Worm (Caenorhabditis elegans) whole organism, L3 larva: ENCODE measurements around the gene acdh-10.

Experiments used
- R02D3.7 ChIP-seq: fragments of 150-350 bp; optimal IDR thresholded peaks from 2 replicates; lab custom pipeline; 2014; ENCODE audit warnings: missing biosample characterization, missing genetic modification characterization
- aly-2 ChIP-seq: fragments of 150-350 bp; optimal IDR thresholded peaks from 2 replicates; lab custom pipeline; 2014; ENCODE audit warnings: missing biosample characterization, missing genetic modification characterization
- ama-1 ChIP-seq: fragments of 150-350 bp; optimal IDR thresholded peaks from 2 replicates; lab custom pipeline; 2018
- ceh-28 ChIP-seq: fragments of 150-350 bp; optimal IDR thresholded peaks from 2 replicates; lab custom pipeline; 2014; ENCODE audit warnings: missing biosample characterization, missing genetic modification reagents, missing genetic modification characterization
- ceh-82 ChIP-seq: fragments of 150-350 bp; optimal IDR thresholded peaks from 2 replicates; lab custom pipeline; 2014; ENCODE audit warnings: missing biosample characterization, missing genetic modification characterization
- daf-12 ChIP-seq: fragments of 150-350 bp; optimal IDR thresholded peaks from 2 replicates; lab custom pipeline; 2014; ENCODE audit warnings: missing biosample characterization, missing genetic modification reagents, missing genetic modification characterization
- elt-1 ChIP-seq: fragments of 150-350 bp; optimal IDR thresholded peaks from 2 replicates; lab custom pipeline; 2014; ENCODE audit warnings: missing biosample characterization, missing genetic modification characterization
- jun-1 ChIP-seq: fragments of 150-350 bp; optimal IDR thresholded peaks from 2 replicates; lab custom pipeline; 2014; ENCODE audit warnings: missing biosample characterization, missing genetic modification reagents, missing genetic modification characterization
- nhr-11 ChIP-seq: fragments of 150-350 bp; optimal IDR thresholded peaks from 2 replicates; lab custom pipeline; 2014; ENCODE audit warnings: missing biosample characterization, missing genetic modification characterization
- nhr-237 ChIP-seq: fragments of 150-350 bp; optimal IDR thresholded peaks from 2 replicates; lab custom pipeline; 2014; ENCODE audit warnings: missing biosample characterization, missing genetic modification characterization
- pqm-1 ChIP-seq: fragments of 150-350 bp; optimal IDR thresholded peaks from 2 replicates; lab custom pipeline; 2017; ENCODE audit warnings: missing biosample characterization, missing genetic modification characterization, inconsistent platforms
- unc-39 ChIP-seq: sonication (generic microtip); optimal IDR thresholded peaks from 4 replicates; lab custom pipeline; 2017; ENCODE audit warnings: missing biosample characterization, missing genetic modification characterization
- zag-1 ChIP-seq: fragments of 150-350 bp; optimal IDR thresholded peaks from 2 replicates; lab custom pipeline; 2014; ENCODE audit warnings: missing biosample characterization, missing genetic modification characterization
- ztf-11 ChIP-seq: fragments of 150-350 bp; optimal IDR thresholded peaks from 2 replicates; lab custom pipeline; 2014; ENCODE audit warnings: missing biosample characterization, missing genetic modification characterization

DNA sequence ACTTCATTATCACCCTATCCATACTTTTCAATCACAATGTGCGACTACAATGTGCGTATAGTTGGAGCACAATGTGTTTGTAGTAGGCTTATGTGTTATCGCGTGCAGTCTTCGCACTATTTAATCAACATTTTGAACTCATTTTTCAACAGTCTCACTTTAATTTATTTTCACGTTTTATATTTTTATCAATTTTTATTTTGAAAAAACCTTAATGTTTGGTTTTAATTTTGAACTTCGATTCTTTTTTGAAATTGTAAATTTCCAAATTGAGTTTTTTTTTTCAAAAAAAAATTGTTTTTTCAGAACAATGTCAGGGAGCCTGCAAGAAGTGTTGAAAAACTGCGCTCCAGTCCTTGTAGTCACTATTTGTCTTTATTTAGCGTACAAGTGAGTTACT is 28.4 kb upstream of the acdh-10 start, which contains the start of gene T25G12.13:
- TF ChIP-seq R02D3.7 (tag; lab: Kevin White, UChicago): no peak
- TF ChIP-seq ztf-11 (tag; lab: Kevin White, UChicago): no peak
- TF ChIP-seq ceh-82 (tag; lab: Kevin White, UChicago): no peak
- TF ChIP-seq jun-1 (tag; lab: Kevin White, UChicago): no peak
- no peak for TF ChIP-seq pqm-1 (tag; lab: Kevin White, UChicago)
- no peak for TF ChIP-seq ceh-28 (tag; lab: Kevin White, UChicago)
- TF ChIP-seq nhr-11 (tag; lab: Kevin White, UChicago): no peak
- TF ChIP-seq nhr-237: no peak
- no peak for TF ChIP-seq ama-1
- no peak for TF ChIP-seq aly-2 (tag; lab: Kevin White, UChicago)
- no peak for TF ChIP-seq elt-1 (tag; lab: Kevin White, UChicago)
- TF ChIP-seq unc-39 (tag; lab: Kevin White, UChicago): no peak
- TF ChIP-seq zag-1 (tag; lab: Kevin White, UChicago): no peak
- TF ChIP-seq daf-12 (tag; lab: Kevin White, UChicago): no peak
